Fruit fly (Drosophila melanogaster): ENCODE data around the gene Obp22a.

DNA sequence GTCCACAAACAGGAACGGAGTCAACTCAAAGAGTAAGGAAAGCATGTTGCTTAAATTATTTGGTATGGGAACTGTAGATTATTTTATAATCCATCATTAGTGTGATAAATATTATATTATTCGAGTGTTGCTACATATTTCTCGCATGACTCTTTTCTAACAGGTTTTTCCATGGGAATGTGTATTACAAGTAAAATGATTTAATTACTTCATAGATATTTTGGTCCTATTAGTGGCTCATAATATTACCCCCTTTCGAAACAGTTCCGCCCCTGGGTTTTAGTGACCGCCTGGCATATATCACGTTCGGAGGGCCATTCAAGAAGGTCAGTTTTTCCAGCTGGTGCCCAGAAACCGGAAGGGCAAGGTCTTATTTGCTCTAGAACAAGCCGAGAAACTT is 40.1 kb upstream of the Obp22a start:
- TF ChIP-seq CG8478 (optimal IDR thresholded peaks at IDR 0.05) (no peak), CTCF (optimal IDR thresholded peaks at IDR 0.05) (no peak)
